Fruit fly (Drosophila melanogaster): Measurements from ENCODE around the gene CG31313.

CG31313 gene

DNA sequence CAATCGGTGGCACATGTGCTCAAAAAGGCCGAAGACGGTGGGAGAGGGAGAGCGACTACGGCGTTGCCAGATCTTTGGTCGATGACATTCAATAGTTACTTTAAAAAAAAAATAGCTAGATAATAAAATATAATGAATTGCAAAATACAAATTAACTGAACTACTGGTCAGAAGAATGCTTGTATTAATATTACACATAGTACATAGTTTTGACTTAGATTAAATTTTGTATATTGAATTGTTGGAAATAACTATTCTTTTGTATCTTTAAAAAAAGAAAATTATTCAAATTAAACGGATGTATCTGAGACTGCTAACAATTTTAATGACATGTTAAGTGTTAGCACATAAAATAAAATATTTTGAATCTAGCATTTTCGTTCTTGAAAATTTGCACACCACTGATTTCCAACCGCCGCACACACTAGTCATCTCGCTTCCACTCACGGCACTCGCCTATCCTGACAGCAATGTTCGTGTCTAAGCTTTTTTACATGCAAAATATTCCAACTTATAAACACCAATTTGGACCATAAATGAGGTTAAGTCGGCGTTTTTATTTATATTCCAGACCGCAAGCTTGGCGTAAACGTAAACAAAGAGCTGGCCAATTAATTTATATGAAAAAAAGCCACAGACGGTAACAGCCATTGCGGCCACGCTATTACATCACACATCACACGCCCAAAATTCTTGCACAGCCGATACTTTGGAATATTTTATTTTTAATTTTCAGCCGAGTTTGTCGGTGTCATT lies 7.9 kb upstream of the CG31313 start:
- TF ChIP-seq rgr (GFP tag; optimal IDR thresholded peaks at IDR 0.05) (peak; percentile 74), brk (GFP tag; optimal IDR thresholded peaks at IDR 0.05) (no peak), dsf (GFP tag; optimal IDR thresholded peaks at IDR 0.05; ENCODE audit: borderline replicate concordance) (peak; percentile 14), ey (GFP tag; optimal IDR thresholded peaks at IDR 0.05) (peak; percentile 69), N (GFP tag; optimal IDR thresholded peaks at IDR 0.05) (no peak), Jra (GFP tag; optimal IDR thresholded peaks at IDR 0.05) (peak; percentile 65), dmrt93B (GFP tag; optimal IDR thresholded peaks at IDR 0.05) (peak; percentile 61), Dfd (GFP tag; optimal IDR thresholded peaks at IDR 0.05) (no peak), tai (GFP tag; optimal IDR thresholded peaks at IDR 0.05) (no peak), sv (GFP tag; optimal IDR thresholded peaks at IDR 0.05) (peak; percentile 50), OdsH (GFP tag; optimal IDR thresholded peaks at IDR 0.05) (peak; percentile 75), foxo (GFP tag; optimal IDR thresholded peaks at IDR 0.05) (peak in 1 of 2 experiments; percentile 86), Myc (optimal IDR thresholded peaks at IDR 0.05) (peak; percentile 87), pan (optimal IDR thresholded peaks at IDR 0.05) (no peak), h (GFP tag; optimal IDR thresholded peaks at IDR 0.05) (peak; percentile 61), br (GFP tag; optimal IDR thresholded peaks at IDR 0.05) (peak; percentile 47), Sp1 (GFP tag; optimal IDR thresholded peaks at IDR 0.05) (peak; percentile 70), HLH106 (tag; optimal IDR thresholded peaks at IDR 0.05) (peak; percentile 74), psq (GFP tag; optimal IDR thresholded peaks at IDR 0.05) (peak; percentile 94), Rel (GFP tag; optimal IDR thresholded peaks at IDR 0.05) (no peak), Rel (tag; optimal IDR thresholded peaks at IDR 0.05) (no peak), fru (GFP tag; optimal IDR thresholded peaks at IDR 0.05) (peak; percentile 60), Hnf4 (GFP tag; optimal IDR thresholded peaks at IDR 0.05) (peak; percentile 66), woc (GFP tag; optimal IDR thresholded peaks at IDR 0.05) (peak; percentile 68), Vsx2 (GFP tag; optimal IDR thresholded peaks at IDR 0.05; ENCODE audit: partially characterized antibody) (no peak)

dm6 chr3R:14569411-14570107 lies 2.3 kb upstream of the CG31313 start, which contains the start of gene Cys:
Cys (minus strand) TSS chr3R:14569644.
- no peak for TF ChIP-seq Hr83 (GFP tag; optimal IDR thresholded peaks at IDR 0.05; ENCODE audit: poor library complexity, severe bottlenecking)
- TF ChIP-seq rgr (GFP tag; optimal IDR thresholded peaks at IDR 0.05): peak; percentile 3
- no peak for TF ChIP-seq pan (optimal IDR thresholded peaks at IDR 0.05)
- TF ChIP-seq Hnf4 (GFP tag; optimal IDR thresholded peaks at IDR 0.05): peak; percentile 11
- TF ChIP-seq psq (GFP tag; optimal IDR thresholded peaks at IDR 0.05): no peak
- peak; percentile 69 for TF ChIP-seq Dif (GFP tag; optimal IDR thresholded peaks at IDR 0.05; ENCODE audit: partially characterized antibody)
- no peak for TF ChIP-seq Sp1 (GFP tag; optimal IDR thresholded peaks at IDR 0.05)
- TF ChIP-seq br (GFP tag; optimal IDR thresholded peaks at IDR 0.05): no peak
- no peak for TF ChIP-seq N (GFP tag; optimal IDR thresholded peaks at IDR 0.05)
- no peak for TF ChIP-seq usp (GFP tag; optimal IDR thresholded peaks at IDR 0.05)
- no peak for TF ChIP-seq dsf (GFP tag; optimal IDR thresholded peaks at IDR 0.05; ENCODE audit: borderline replicate concordance)
- no peak for TF ChIP-seq brk (GFP tag; optimal IDR thresholded peaks at IDR 0.05)

DNA sequence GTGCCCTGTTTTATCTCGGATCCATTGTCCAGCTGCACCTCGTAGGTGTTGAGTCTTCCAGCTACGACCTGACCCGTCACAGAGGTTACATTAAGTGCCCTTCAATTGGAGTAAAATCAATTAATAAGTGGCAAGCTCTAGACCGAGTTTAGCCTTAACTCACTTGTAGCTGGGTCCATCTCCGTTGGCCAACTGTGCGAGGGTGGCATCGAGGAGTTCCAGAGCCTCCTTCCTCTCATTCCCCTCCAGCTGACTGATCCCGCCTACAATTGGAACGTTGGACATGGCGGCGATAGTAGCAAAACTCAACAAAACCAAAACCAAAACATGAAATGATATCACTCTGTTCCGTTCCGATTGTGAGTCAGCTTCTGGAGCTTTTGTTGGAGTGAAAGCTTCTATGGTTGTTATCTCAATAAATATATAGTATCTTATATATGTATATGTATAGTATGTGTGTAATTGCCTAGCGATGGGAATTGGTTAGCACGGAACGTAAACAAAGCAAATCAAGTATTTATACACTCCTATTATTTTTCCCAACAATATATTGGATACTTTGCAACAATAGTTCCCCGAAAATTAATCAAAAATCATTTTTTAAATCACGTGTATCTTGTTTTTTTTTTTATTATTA lies 1.4 kb upstream of the CG31313 start, which contains the start of gene CG8066:
CG8066 (minus strand) TSS at position 347 of the 637 bp plus-strand sequence.
- TF ChIP-seq pan (optimal IDR thresholded peaks at IDR 0.05) (no peak), woc (GFP tag; optimal IDR thresholded peaks at IDR 0.05) (no peak), Hnf4 (GFP tag; optimal IDR thresholded peaks at IDR 0.05) (peak; percentile 6), foxo (GFP tag; optimal IDR thresholded peaks at IDR 0.05) (peak in 1 of 2 experiments; percentile 37), CrebA (GFP tag; optimal IDR thresholded peaks at IDR 0.05; ENCODE audit: borderline replicate concordance) (peak; percentile 53), ey (GFP tag; optimal IDR thresholded peaks at IDR 0.05) (peak; percentile 3), sage (GFP tag; optimal IDR thresholded peaks at IDR 0.05) (peak; percentile 65), rgr (GFP tag; optimal IDR thresholded peaks at IDR 0.05) (peak; percentile 25), Jra (GFP tag; optimal IDR thresholded peaks at IDR 0.05) (peak; percentile 18), HLH106 (tag; optimal IDR thresholded peaks at IDR 0.05) (no peak), Rel (GFP tag; optimal IDR thresholded peaks at IDR 0.05) (peak; percentile 28), Rel (tag; optimal IDR thresholded peaks at IDR 0.05) (no peak)

- no peak for TF ChIP-seq HLH106 (tag; optimal IDR thresholded peaks at IDR 0.05)
- no peak for TF ChIP-seq Vsx2 (GFP tag; optimal IDR thresholded peaks at IDR 0.05; ENCODE audit: partially characterized antibody)
Observed at dm6 chr3R:14567796-14568195, 567 bp upstream of the CG31313 start.
